Fruit fly (Drosophila melanogaster) whole organism, prepupa: ENCODE measurements around the gene tmod.

ENCODE experiments used
- Blimp-1 ChIP-seq: fragments of 200-800 bp; sonication (Bioruptor generic); optimal IDR thresholded peaks from 3 replicates; lab custom pipeline; 2017; ENCODE audit warnings: missing biosample characterization, missing genetic modification characterization, mild to moderate bottlenecking, moderate library complexity, missing genetic modification reagents
- CG10631 ChIP-seq: fragments of 200-800 bp; sonication (Bioruptor generic); optimal IDR thresholded peaks from 2 replicates; lab custom pipeline; 2016; ENCODE audit warnings: missing biosample characterization, missing genetic modification characterization
- CG10669 ChIP-seq: fragments of 200-800 bp; sonication (Bioruptor generic); optimal IDR thresholded peaks from 3 replicates; lab custom pipeline; 2018; ENCODE audit warnings: missing biosample characterization, mild to moderate bottlenecking, missing genetic modification characterization, moderate library complexity
- CG11294 ChIP-seq: fragments of 200-800 bp; sonication (Bioruptor generic); IDR thresholded peaks from 2 replicates; pipeline ENCODE4 v1.3.6; 2022; ENCODE audit warnings: missing biosample characterization, missing genetic modification characterization
- CG15336 ChIP-seq: fragments of 200-800 bp; sonication (Bioruptor generic); IDR thresholded peaks from 2 replicates; pipeline ENCODE4 v1.3.6; 2022; ENCODE audit warnings: missing biosample characterization, missing genetic modification characterization
- CG16779 ChIP-seq: fragments of 200-800 bp; sonication (Bioruptor generic); optimal IDR thresholded peaks from 3 replicates; lab custom pipeline; 2017; ENCODE audit warnings: missing biosample characterization, mild to moderate bottlenecking, missing genetic modification characterization
- CG32006 ChIP-seq: fragments of 200-800 bp; sonication (Bioruptor generic); optimal IDR thresholded peaks from 3 replicates; lab custom pipeline; 2017; ENCODE audit warnings: missing biosample characterization, mild to moderate bottlenecking, missing genetic modification characterization
- CG3919 ChIP-seq: fragments of 200-800 bp; sonication (Bioruptor generic); optimal IDR thresholded peaks from 3 replicates; lab custom pipeline; 2016; ENCODE audit warnings: missing biosample characterization, missing genetic modification characterization
- CG6163 ChIP-seq: fragments of 200-800 bp; sonication (Bioruptor generic); IDR thresholded peaks from 3 replicates; pipeline ENCODE4 v1.3.6; 2022; ENCODE audit warnings: missing biosample characterization, missing genetic modification characterization
- CG6276 ChIP-seq: fragments of 200-800 bp; sonication (Bioruptor generic); optimal IDR thresholded peaks from 2 replicates; lab custom pipeline; 2017; ENCODE audit warnings: missing biosample characterization, mild to moderate bottlenecking, missing genetic modification characterization
- CG6808 ChIP-seq: fragments of 200-800 bp; sonication (Bioruptor generic); optimal IDR thresholded peaks from 3 replicates; lab custom pipeline; 2017; ENCODE audit warnings: missing biosample characterization, missing genetic modification characterization, mild to moderate bottlenecking, moderate library complexity, missing genetic modification reagents
- CG8119 ChIP-seq: fragments of 200-800 bp; sonication (Bioruptor generic); IDR thresholded peaks from 3 replicates; pipeline ENCODE4 v1.3.6; 2022; ENCODE audit warnings: missing biosample characterization, missing genetic modification characterization
- CG8632 ChIP-seq: fragments of 200-800 bp; sonication (Bioruptor generic); optimal IDR thresholded peaks from 3 replicates; lab custom pipeline; 2016; ENCODE audit warnings: missing biosample characterization, missing genetic modification characterization
- CG9139 ChIP-seq: fragments of 200-800 bp; sonication (Bioruptor generic); optimal IDR thresholded peaks from 3 replicates; lab custom pipeline; 2017; ENCODE audit warnings: missing biosample characterization, mild to moderate bottlenecking, missing genetic modification characterization
- Eip78C ChIP-seq: fragments of 200-800 bp; sonication (Bioruptor generic); peaks from one replicate; lab custom pipeline; 2016; ENCODE audit warnings: missing biosample characterization, missing genetic modification characterization
- Ets96B ChIP-seq: fragments of 200-800 bp; optimal IDR thresholded peaks from 2 replicates; lab custom pipeline; 2019; ENCODE audit warnings: missing biosample characterization, mild to moderate bottlenecking, missing genetic modification characterization, moderate library complexity
- Gug ChIP-seq: fragments of 200-800 bp; sonication (Bioruptor generic); IDR thresholded peaks from 2 replicates; pipeline ENCODE4 v1.3.6; 2022; ENCODE audit warnings: missing biosample characterization, missing genetic modification characterization
- Hr4 ChIP-seq: fragments of 200-800 bp; sonication (Bioruptor generic); optimal IDR thresholded peaks from 3 replicates; lab custom pipeline; 2016; ENCODE audit warnings: missing biosample characterization, missing genetic modification characterization
- Lpt ChIP-seq: fragments of 200-800 bp; sonication (Bioruptor generic); optimal IDR thresholded peaks from 3 replicates; lab custom pipeline; 2016; ENCODE audit warnings: missing biosample characterization, missing genetic modification characterization
- Met ChIP-seq: fragments of 200-800 bp; sonication (Bioruptor generic); optimal IDR thresholded peaks from 3 replicates; lab custom pipeline; 2016; ENCODE audit warnings: missing biosample characterization, missing genetic modification characterization
- OdsH ChIP-seq: fragments of 200-800 bp; sonication (Bioruptor generic); optimal IDR thresholded peaks from 3 replicates; lab custom pipeline; 2016; ENCODE audit warnings: missing biosample characterization, missing genetic modification characterization
- Sox102F ChIP-seq: fragments of 200-800 bp; sonication (Bioruptor generic); optimal IDR thresholded peaks from 2 replicates; lab custom pipeline; 2016; ENCODE audit warnings: missing biosample characterization, mild to moderate bottlenecking, missing genetic modification characterization
- Sox14 ChIP-seq: fragments of 200-800 bp; sonication (Bioruptor generic); optimal IDR thresholded peaks from 3 replicates; lab custom pipeline; 2016; ENCODE audit warnings: missing biosample characterization, missing genetic modification characterization
- acj6 ChIP-seq: fragments of 200-800 bp; sonication (Bioruptor generic); optimal IDR thresholded peaks from 3 replicates; lab custom pipeline; 2016; ENCODE audit warnings: missing biosample characterization, missing genetic modification characterization
- eg ChIP-seq: fragments of 200-800 bp; sonication (Bioruptor generic); IDR thresholded peaks from 3 replicates; pipeline ENCODE4 v1.3.6; 2022; ENCODE audit warnings: missing biosample characterization, missing genetic modification characterization
- fd59A ChIP-seq: fragments of 200-800 bp; sonication (Bioruptor generic); optimal IDR thresholded peaks from 2 replicates; lab custom pipeline; 2017; ENCODE audit warnings: missing biosample characterization, mild to moderate bottlenecking, missing genetic modification characterization, missing genetic modification reagents
- fd85E ChIP-seq: fragments of 200-800 bp; sonication (Bioruptor generic); optimal IDR thresholded peaks from 3 replicates; lab custom pipeline; 2016; ENCODE audit warnings: missing biosample characterization, missing genetic modification characterization
- net ChIP-seq: fragments of 200-800 bp; sonication (Bioruptor generic); optimal IDR thresholded peaks from 3 replicates; lab custom pipeline; 2016; ENCODE audit warnings: missing biosample characterization, missing genetic modification characterization
- pdm3 ChIP-seq: fragments of 200-800 bp; sonication (Bioruptor generic); optimal IDR thresholded peaks from 3 replicates; lab custom pipeline; 2016; ENCODE audit warnings: missing biosample characterization, missing genetic modification characterization
- spab ChIP-seq: fragments of 200-800 bp; sonication (Bioruptor generic); optimal IDR thresholded peaks from 2 replicates; lab custom pipeline; 2017; ENCODE audit warnings: missing biosample characterization, mild to moderate bottlenecking, missing genetic modification characterization, missing genetic modification reagents
- ss ChIP-seq, 2 experiments: fragments of 200-800 bp; sonication (Bioruptor generic); optimal IDR thresholded peaks; 2 replicates in 1 of 2; 3 replicates in 1 of 2; lab custom pipeline; 2017 to 2018; ENCODE audit warnings: mild to moderate bottlenecking in 2 of 2, missing biosample characterization in 2 of 2, missing genetic modification characterization in 2 of 2, moderate library complexity in 1 of 2
- svp ChIP-seq: fragments of 200-800 bp; sonication (Bioruptor generic); peaks from one replicate; lab custom pipeline; 2016; ENCODE audit warnings: missing biosample characterization, missing genetic modification characterization
- topi ChIP-seq: fragments of 200-800 bp; sonication (Bioruptor generic); optimal IDR thresholded peaks from 3 replicates; lab custom pipeline; 2016; ENCODE audit warnings: missing biosample characterization, missing genetic modification characterization
- vri ChIP-seq: fragments of 200-800 bp; sonication (Bioruptor generic); optimal IDR thresholded peaks from 3 replicates; lab custom pipeline; 2016; ENCODE audit warnings: missing biosample characterization, mild to moderate bottlenecking, missing genetic modification characterization

The tmod gene

dm6 chr3R:30526799-30527465, 5.5 kb upstream of the tmod start, which contains the start of gene jdp:
TSS of gene jdp (minus strand) at chr3R:30527037.
- peak; percentile 50 for TF ChIP-seq CG6276
- TF ChIP-seq fd85E = no peak
- TF ChIP-seq CG10669 = no peak
- peak; percentile 12 for TF ChIP-seq CG6808
- TF ChIP-seq vri (GFP tag; lab: Kevin White, UChicago) = peak; percentile 11
- no peak for TF ChIP-seq Ets96B (tag; lab: Kevin White, UChicago)
- peak; percentile 34 for TF ChIP-seq CG3919 (GFP tag; lab: Kevin White, UChicago)
- TF ChIP-seq Sox102F (GFP tag; lab: Kevin White, UChicago) = no peak
- peak; percentile 37 for TF ChIP-seq CG16779 (tag; lab: Kevin White, UChicago)
- no peak for TF ChIP-seq fd59A (GFP tag; lab: Kevin White, UChicago)
- TF ChIP-seq CG9139 (GFP tag; lab: Kevin White, UChicago) = peak; percentile 24
- TF ChIP-seq net (GFP tag; lab: Kevin White, UChicago) = no peak
- no peak for TF ChIP-seq pdm3 (GFP tag; lab: Kevin White, UChicago)
- no peak for TF ChIP-seq OdsH (GFP tag; lab: Kevin White, UChicago)
- peak; percentile 8 for TF ChIP-seq Met (GFP tag; lab: Kevin White, UChicago)
- TF ChIP-seq CG15336 (GFP tag; lab: Robert Waterston, UW) = peak; percentile 65
- peak; percentile 69; the same call in 2 of the 3 replicates for TF ChIP-seq eg (GFP tag; lab: Robert Waterston, UW)
- TF ChIP-seq svp (GFP tag; lab: Kevin White, UChicago) = peak; percentile 53
- no peak for TF ChIP-seq Gug (GFP tag; lab: Robert Waterston, UW)
- peak; percentile 16 for TF ChIP-seq topi (GFP tag; lab: Kevin White, UChicago)
- no peak for TF ChIP-seq CG11294 (GFP tag; lab: Robert Waterston, UW)
- no peak for TF ChIP-seq CG8632
- peak; percentile 46; the same call in 1 of the 3 replicates for TF ChIP-seq CG6163 (GFP tag; lab: Robert Waterston, UW)
- TF ChIP-seq Blimp-1 = peak; percentile 79
- TF ChIP-seq Eip78C (GFP tag; lab: Kevin White, UChicago) = peak; percentile 87
- peak; percentile 4 for TF ChIP-seq spab
- peak; percentile 18 to 37 for TF ChIP-seq ss (GFP tag; optimal IDR thresholded peaks at IDR 0.05; lab: Kevin White, UChicago)

- TF ChIP-seq Eip78C (GFP tag; lab: Kevin White, UChicago) (peak; percentile 32), CG32006 (peak; percentile 29), OdsH (GFP tag; lab: Kevin White, UChicago) (no peak), svp (GFP tag; lab: Kevin White, UChicago) (no peak), Ets96B (tag; lab: Kevin White, UChicago) (no peak), CG15336 (GFP tag; lab: Robert Waterston, UW) (0 out of 2 replicates have a peak, but pooled peaks have one; percentile 34), eg (GFP tag; lab: Robert Waterston, UW) (peak; percentile 41; the same call in 1 of the 3 replicates), fd59A (GFP tag; lab: Kevin White, UChicago) (no peak)
Measured at dm6 chr3R:30528692-30529305, 3.6 kb upstream of the tmod start.

dm6 chr3R:30529570-30529969, 2.8 kb upstream of the tmod start:
- no peak for TF ChIP-seq acj6 (GFP tag; lab: Kevin White, UChicago)
- TF ChIP-seq CG6163 (GFP tag; lab: Robert Waterston, UW) = peak; percentile 32; the same call in 1 of the 3 replicates
- TF ChIP-seq CG6808 = no peak
- peak; percentile 36 for TF ChIP-seq Hr4 (GFP tag; lab: Kevin White, UChicago)
- TF ChIP-seq Sox14 (GFP tag; lab: Kevin White, UChicago) = peak; percentile 14
- TF ChIP-seq Lpt (GFP tag; lab: Kevin White, UChicago) = no peak
- peak; percentile 50 for TF ChIP-seq CG15336 (GFP tag; lab: Robert Waterston, UW)
- TF ChIP-seq CG8119 (GFP tag; lab: Robert Waterston, UW) = peak; percentile 35; the same call in 1 of the 3 replicates
- TF ChIP-seq eg (GFP tag; lab: Robert Waterston, UW) = peak; percentile 51
- TF ChIP-seq Eip78C (GFP tag; lab: Kevin White, UChicago) = peak; percentile 48
- peak; percentile 0 for TF ChIP-seq CG10631 (GFP tag; lab: Kevin White, UChicago)
- peak; percentile 24; the same call in 1 of the 2 replicates for TF ChIP-seq Gug (GFP tag; lab: Robert Waterston, UW)
- peak; percentile 41 for TF ChIP-seq CG32006
